Worm (Caenorhabditis elegans) whole organism, L4/young adult: ENCODE measurements around the gene Y43H11AL.1.

Experiments used
- W03F9.2 ChIP-seq: fragments of 150-350 bp; optimal IDR thresholded peaks from 2 replicates; lab custom pipeline; 2014; ENCODE audit warnings: missing biosample characterization, missing genetic modification characterization
- dao-5 ChIP-seq: sonication (generic microtip); optimal IDR thresholded peaks from 2 replicates; lab custom pipeline; 2016; ENCODE audit warnings: missing genotype, missing genetic modification characterization, moderate library complexity, missing compliant biosample characterization
- him-1 ChIP-seq: sonication (generic microtip); optimal IDR thresholded peaks from 2 replicates; lab custom pipeline; 2016; ENCODE audit warnings: missing genotype, missing genetic modification reagents, missing genetic modification characterization, missing compliant biosample characterization

Y43H11AL.1 gene

ce11 chrII:217308-217707, 15.2 kb downstream of the Y43H11AL.1 start:
- TF ChIP-seq him-1: no peak
- TF ChIP-seq W03F9.2 (tag; lab: Kevin White, UChicago): no peak
- no peak for TF ChIP-seq dao-5

- TF ChIP-seq dao-5: no peak
- TF ChIP-seq W03F9.2 (tag; lab: Kevin White, UChicago): peak; percentile 89
- peak; percentile 52 for TF ChIP-seq him-1
Measured at ce11 chrII:216598-216997, 15.9 kb downstream of the Y43H11AL.1 start, which contains the start of gene F48A11.4. F48A11.4 (minus strand) TSS chrII:216621.

ce11 chrII:208097-208496, 24.4 kb downstream of the Y43H11AL.1 start:
- TF ChIP-seq him-1: no peak
- no peak for TF ChIP-seq dao-5
- no peak for TF ChIP-seq W03F9.2 (tag; lab: Kevin White, UChicago)

- TF ChIP-seq W03F9.2 (tag; lab: Kevin White, UChicago) (no peak), dao-5 (no peak)
Measured at ce11 chrII:196685-197084, 35.9 kb downstream of the Y43H11AL.1 start, which contains the start of gene chs-2. chs-2 (plus strand) TSS chrII:196985.

ce11 chrII:194458-194857, 38.1 kb downstream of the Y43H11AL.1 start, which contains the start of gene abu-11:
abu-11 (minus strand) TSS chrII:194558.
- TF ChIP-seq him-1 (no peak), W03F9.2 (tag; lab: Kevin White, UChicago) (no peak), dao-5 (no peak)

- TF ChIP-seq dao-5 (no peak), W03F9.2 (tag; lab: Kevin White, UChicago) (no peak), him-1 (no peak)
Measured at ce11 chrII:192584-192983, 40.0 kb downstream of the Y43H11AL.1 start.

ce11 chrII:188967-189366, 43.6 kb downstream of the Y43H11AL.1 start, which contains the start of gene T01D1.5:
T01D1.5 (minus strand) TSS chrII:189067.
- TF ChIP-seq W03F9.2 (tag; lab: Kevin White, UChicago) (no peak), dao-5 (no peak), him-1 (no peak)

ce11 chrII:186504-186903, 46.0 kb downstream of the Y43H11AL.1 start, which contains the start of gene T01D1.8:
T01D1.8 (plus strand) TSS chrII:186739.
- TF ChIP-seq him-1 (no peak), dao-5 (no peak), W03F9.2 (tag; lab: Kevin White, UChicago) (no peak)

- TF ChIP-seq dao-5 (no peak), him-1 (no peak), W03F9.2 (tag; lab: Kevin White, UChicago) (no peak)
Measured at ce11 chrII:178993-179392, 53.5 kb downstream of the Y43H11AL.1 start, which contains the start of gene T01D1.4. T01D1.4 (minus strand) TSS chrII:179093.

ce11 chrII:178146-178545, 54.4 kb downstream of the Y43H11AL.1 start:
- TF ChIP-seq him-1 (no peak), W03F9.2 (tag; lab: Kevin White, UChicago) (no peak), dao-5 (no peak)

ce11 chrII:176622-177021, 55.9 kb downstream of the Y43H11AL.1 start:
- TF ChIP-seq dao-5: no peak
- no peak for TF ChIP-seq W03F9.2 (tag; lab: Kevin White, UChicago)
- no peak for TF ChIP-seq him-1

- no peak for TF ChIP-seq W03F9.2 (tag; lab: Kevin White, UChicago)
- TF ChIP-seq him-1: no peak
- no peak for TF ChIP-seq dao-5
Measured at ce11 chrII:175868-176267, 56.7 kb downstream of the Y43H11AL.1 start, which contains the start of gene T01D1.3. T01D1.3 (minus strand) TSS chrII:175968.

ce11 chrII:173679-174078, 58.9 kb downstream of the Y43H11AL.1 start, which contains the start of gene T01D1.7:
T01D1.7 (minus strand) TSS chrII:173779.
- TF ChIP-seq W03F9.2 (tag; lab: Kevin White, UChicago): no peak
- no peak for TF ChIP-seq him-1
- TF ChIP-seq dao-5: no peak
